Worm (Caenorhabditis elegans) whole organism, L3 larva: ENCODE data around the gene B0222.15.
A peak's percentile ranks its signal among the peaks of the same experiment; 100 is the strongest.

ENCODE experiments used
- R02D3.7 ChIP-seq: fragments of 150-350 bp; optimal IDR thresholded peaks from 2 replicates; lab custom pipeline; 2014; ENCODE audit warnings: missing biosample characterization, missing genetic modification characterization
- ZK546.5 ChIP-seq: sonication (generic microtip); optimal IDR thresholded peaks from 2 replicates; lab custom pipeline; 2017; ENCODE audit warnings: missing biosample characterization, missing genetic modification characterization
- aly-2 ChIP-seq: fragments of 150-350 bp; optimal IDR thresholded peaks from 2 replicates; lab custom pipeline; 2014; ENCODE audit warnings: missing biosample characterization, missing genetic modification characterization
- ama-1 ChIP-seq: fragments of 150-350 bp; optimal IDR thresholded peaks from 2 replicates; lab custom pipeline; 2018
- daf-12 ChIP-seq: fragments of 150-350 bp; optimal IDR thresholded peaks from 2 replicates; lab custom pipeline; 2014; ENCODE audit warnings: missing biosample characterization, missing genetic modification reagents, missing genetic modification characterization
- egl-27 ChIP-seq: sonication (generic microtip); optimal IDR thresholded peaks from 4 replicates; lab custom pipeline; 2017; ENCODE audit warnings: missing biosample characterization, missing genetic modification reagents, missing genetic modification characterization
- egl-5 ChIP-seq: fragments of 150-350 bp; optimal IDR thresholded peaks from 2 replicates; lab custom pipeline; 2017; ENCODE audit warnings: missing biosample characterization, missing genetic modification reagents, missing genetic modification characterization, inconsistent platforms
- elt-1 ChIP-seq: fragments of 150-350 bp; optimal IDR thresholded peaks from 2 replicates; lab custom pipeline; 2014; ENCODE audit warnings: missing biosample characterization, missing genetic modification characterization
- elt-2 ChIP-seq: sonication (generic microtip); optimal IDR thresholded peaks from 2 replicates; lab custom pipeline; 2016; ENCODE audit warnings: missing genetic modification reagents, mild to moderate bottlenecking, missing genetic modification characterization, missing compliant biosample characterization
- eor-1 ChIP-seq, 2 experiments: fragments of 150-350 bp; optimal IDR thresholded peaks; 2 replicates each; lab custom pipeline; 2014 to 2018; ENCODE audit warnings: missing biosample characterization in 2 of 2, missing genetic modification characterization in 2 of 2
- fkh-10 ChIP-seq: sonication (generic microtip); optimal IDR thresholded peaks from 2 replicates; lab custom pipeline; 2017; ENCODE audit warnings: missing biosample characterization, missing genetic modification reagents, missing genetic modification characterization
- fkh-2 ChIP-seq: fragments of 150-350 bp; optimal IDR thresholded peaks from 2 replicates; lab custom pipeline; 2014; ENCODE audit warnings: missing biosample characterization, missing genetic modification reagents, missing genetic modification characterization
- fos-1 ChIP-seq: fragments of 150-350 bp; optimal IDR thresholded peaks from 2 replicates; lab custom pipeline; 2014; ENCODE audit warnings: missing biosample characterization, missing genetic modification characterization
- hmg-11 ChIP-seq: sonication (generic microtip); optimal IDR thresholded peaks from 2 replicates; lab custom pipeline; 2016; ENCODE audit warnings: missing genetic modification characterization, missing compliant biosample characterization
- jun-1 ChIP-seq: fragments of 150-350 bp; optimal IDR thresholded peaks from 2 replicates; lab custom pipeline; 2014; ENCODE audit warnings: missing biosample characterization, missing genetic modification reagents, missing genetic modification characterization
- lin-39 ChIP-seq: fragments of 150-350 bp; optimal IDR thresholded peaks from 2 replicates; lab custom pipeline; 2018; ENCODE audit warnings: missing biosample characterization, missing genetic modification reagents, missing genetic modification characterization
- lsy-12 ChIP-seq: sonication (generic microtip); optimal IDR thresholded peaks from 2 replicates; lab custom pipeline; 2016; ENCODE audit warnings: mild to moderate bottlenecking, missing genetic modification characterization, missing compliant biosample characterization
- mml-1 ChIP-seq: fragments of 150-350 bp; sonication (generic microtip); optimal IDR thresholded peaks from 3 replicates; lab custom pipeline; 2014; ENCODE audit warnings: missing biosample characterization, missing genetic modification characterization
- nfya-1 ChIP-seq: sonication (generic microtip); optimal IDR thresholded peaks from 2 replicates; lab custom pipeline; 2017; ENCODE audit warnings: missing genetic modification characterization, mild to moderate bottlenecking, missing compliant biosample characterization, antibody characterized with exemption, moderate library complexity; ENCODE audit not compliant: insufficient read depth
- nhr-11 ChIP-seq: fragments of 150-350 bp; optimal IDR thresholded peaks from 2 replicates; lab custom pipeline; 2014; ENCODE audit warnings: missing biosample characterization, missing genetic modification characterization
- nhr-23 ChIP-seq: fragments of 150-350 bp; optimal IDR thresholded peaks from 2 replicates; lab custom pipeline; 2014; ENCODE audit warnings: missing biosample characterization, missing genetic modification reagents, missing genetic modification characterization
- nhr-237 ChIP-seq: fragments of 150-350 bp; optimal IDR thresholded peaks from 2 replicates; lab custom pipeline; 2014; ENCODE audit warnings: missing biosample characterization, missing genetic modification characterization
- nhr-25 ChIP-seq: sonication (generic microtip); optimal IDR thresholded peaks from 2 replicates; lab custom pipeline; 2017; ENCODE audit warnings: missing biosample characterization, missing genetic modification characterization
- nhr-28 ChIP-seq: fragments of 150-350 bp; optimal IDR thresholded peaks from 2 replicates; lab custom pipeline; 2014; ENCODE audit warnings: missing biosample characterization, missing genetic modification characterization
- nhr-43 ChIP-seq: sonication (generic microtip); optimal IDR thresholded peaks from 2 replicates; lab custom pipeline; 2016; ENCODE audit warnings: mild to moderate bottlenecking, missing genetic modification characterization, missing compliant biosample characterization; ENCODE audit not compliant: poor library complexity, severe bottlenecking
- nhr-67 ChIP-seq: fragments of 150-350 bp; optimal IDR thresholded peaks from 2 replicates; lab custom pipeline; 2014; ENCODE audit warnings: missing biosample characterization, missing genetic modification characterization
- nhr-77 ChIP-seq: fragments of 150-350 bp; optimal IDR thresholded peaks from 2 replicates; lab custom pipeline; 2014; ENCODE audit warnings: missing biosample characterization, missing genetic modification characterization
- pha-4 ChIP-seq: fragments of 150-350 bp; optimal IDR thresholded peaks from 2 replicates; lab custom pipeline; 2014; ENCODE audit warnings: missing biosample characterization, missing genetic modification reagents, missing genetic modification characterization
- pqm-1 ChIP-seq: fragments of 150-350 bp; optimal IDR thresholded peaks from 2 replicates; lab custom pipeline; 2017; ENCODE audit warnings: missing biosample characterization, missing genetic modification characterization, inconsistent platforms
- skn-1 ChIP-seq: fragments of 150-350 bp; optimal IDR thresholded peaks from 2 replicates; lab custom pipeline; 2014; ENCODE audit warnings: missing biosample characterization, missing genetic modification characterization
- unc-39 ChIP-seq: sonication (generic microtip); optimal IDR thresholded peaks from 4 replicates; lab custom pipeline; 2017; ENCODE audit warnings: missing biosample characterization, missing genetic modification characterization
- unc-62 ChIP-seq: fragments of 150-350 bp; sonication (generic microtip); optimal IDR thresholded peaks from 4 replicates; lab custom pipeline; 2014; ENCODE audit warnings: missing biosample characterization, missing genetic modification reagents, missing genetic modification characterization
- zag-1 ChIP-seq: fragments of 150-350 bp; optimal IDR thresholded peaks from 2 replicates; lab custom pipeline; 2014; ENCODE audit warnings: missing biosample characterization, missing genetic modification characterization
- ztf-4 ChIP-seq: fragments of 150-350 bp; optimal IDR thresholded peaks from 2 replicates; lab custom pipeline; 2014; ENCODE audit warnings: missing biosample characterization, missing genetic modification characterization

B0222.15 gene

ce11 chrV:9156679-9157078, at the start of gene B0222.15:
B0222.15 (minus strand) TSS chrV:9156779.
- TF ChIP-seq nhr-25 (tag; lab: Kevin White, UChicago) (no peak), nhr-77 (tag; lab: Kevin White, UChicago) (no peak), elt-1 (tag; lab: Kevin White, UChicago) (no peak), nhr-11 (tag; lab: Kevin White, UChicago) (no peak), R02D3.7 (no peak), skn-1 (tag; lab: Kevin White, UChicago) (no peak), daf-12 (tag; lab: Kevin White, UChicago) (no peak), ZK546.5 (tag; lab: Kevin White, UChicago) (no peak), nhr-43 (tag; lab: Kevin White, UChicago) (no peak), ama-1 (lab: Kevin White, UChicago) (no peak), lsy-12 (tag; lab: Kevin White, UChicago) (no peak)

ce11 chrV:9202710-9203109, 46.1 kb upstream of the B0222.15 start, which contains the start of gene asp-2:
asp-2 (plus strand) TSS chrV:9203077.
- TF ChIP-seq skn-1 (tag; lab: Kevin White, UChicago) (no peak), pqm-1 (tag; lab: Kevin White, UChicago) (peak; percentile 89), nhr-67 (tag; lab: Kevin White, UChicago) (no peak), unc-39 (tag; lab: Kevin White, UChicago) (no peak), nhr-43 (tag; lab: Kevin White, UChicago) (no peak), elt-2 (tag; lab: Kevin White, UChicago) (peak; percentile 91)

ce11 chrV:9198887-9199286, 42.3 kb upstream of the B0222.15 start, which contains the start of gene str-177:
str-177 (minus strand) TSS chrV:9198987.
- TF ChIP-seq fkh-10: no peak
- TF ChIP-seq daf-12 (tag; lab: Kevin White, UChicago): no peak
- no peak for TF ChIP-seq nhr-11 (tag; lab: Kevin White, UChicago)
- TF ChIP-seq pqm-1 (tag; lab: Kevin White, UChicago): no peak
- no peak for TF ChIP-seq lin-39
- TF ChIP-seq nhr-43 (tag; lab: Kevin White, UChicago): no peak
- no peak for TF ChIP-seq fkh-2 (tag; lab: Kevin White, UChicago)
- TF ChIP-seq egl-5: no peak
- no peak for TF ChIP-seq fos-1 (tag; lab: Kevin White, UChicago)
- TF ChIP-seq ama-1 (lab: Kevin White, UChicago): no peak
- TF ChIP-seq nhr-77 (tag; lab: Kevin White, UChicago): no peak
- TF ChIP-seq nhr-67 (tag; lab: Kevin White, UChicago): no peak
- TF ChIP-seq pha-4 (tag; lab: Kevin White, UChicago): no peak
- TF ChIP-seq unc-62 (GFP tag; lab: Kevin White, UChicago): no peak
- no peak for TF ChIP-seq egl-27
- no peak for TF ChIP-seq nhr-23 (tag; lab: Kevin White, UChicago)
- TF ChIP-seq nhr-28: no peak
- no peak for TF ChIP-seq unc-39 (tag; lab: Kevin White, UChicago)
- TF ChIP-seq, all 47 proteins: peak for 0

ce11 chrV:9197121-9197520, 40.5 kb upstream of the B0222.15 start, which contains the start of gene C24B5.4:
C24B5.4 (minus strand) TSS chrV:9197326.
- TF ChIP-seq fkh-2 (tag; lab: Kevin White, UChicago) (no peak), elt-2 (tag; lab: Kevin White, UChicago) (peak; percentile 6)

- TF ChIP-seq fkh-10 (peak; percentile 17), R02D3.7 (no peak)
- TF ChIP-seq, all 47 proteins: peak for 1
Measured at ce11 chrV:9194055-9194454, 37.5 kb upstream of the B0222.15 start.

- peak; percentile 43 for TF ChIP-seq hmg-11 (tag; lab: Kevin White, UChicago)
- no peak for TF ChIP-seq zag-1 (tag; lab: Kevin White, UChicago)
- TF ChIP-seq aly-2 (tag; lab: Kevin White, UChicago): no peak
- no peak for TF ChIP-seq nhr-237 (tag; lab: Kevin White, UChicago)
- TF ChIP-seq nfya-1 (tag; lab: Kevin White, UChicago): peak; percentile 32
- no peak for TF ChIP-seq mml-1
- TF ChIP-seq jun-1: no peak
- no peak for TF ChIP-seq nhr-23 (tag; lab: Kevin White, UChicago)
- no peak for TF ChIP-seq eor-1 (tag; optimal IDR thresholded peaks at IDR 0.05; lab: Kevin White, UChicago)
- no peak for TF ChIP-seq unc-39 (tag; lab: Kevin White, UChicago)
- no peak for TF ChIP-seq ztf-4
- TF ChIP-seq unc-62 (GFP tag; lab: Kevin White, UChicago): no peak
Measured at ce11 chrV:9191406-9191805, 34.8 kb upstream of the B0222.15 start, which contains the start of gene sphr-1. sphr-1 (plus strand) TSS chrV:9191610.
